Fruit fly (Drosophila melanogaster): ENCODE results near the gene Mgat2.

The Mgat2 gene

DNA sequence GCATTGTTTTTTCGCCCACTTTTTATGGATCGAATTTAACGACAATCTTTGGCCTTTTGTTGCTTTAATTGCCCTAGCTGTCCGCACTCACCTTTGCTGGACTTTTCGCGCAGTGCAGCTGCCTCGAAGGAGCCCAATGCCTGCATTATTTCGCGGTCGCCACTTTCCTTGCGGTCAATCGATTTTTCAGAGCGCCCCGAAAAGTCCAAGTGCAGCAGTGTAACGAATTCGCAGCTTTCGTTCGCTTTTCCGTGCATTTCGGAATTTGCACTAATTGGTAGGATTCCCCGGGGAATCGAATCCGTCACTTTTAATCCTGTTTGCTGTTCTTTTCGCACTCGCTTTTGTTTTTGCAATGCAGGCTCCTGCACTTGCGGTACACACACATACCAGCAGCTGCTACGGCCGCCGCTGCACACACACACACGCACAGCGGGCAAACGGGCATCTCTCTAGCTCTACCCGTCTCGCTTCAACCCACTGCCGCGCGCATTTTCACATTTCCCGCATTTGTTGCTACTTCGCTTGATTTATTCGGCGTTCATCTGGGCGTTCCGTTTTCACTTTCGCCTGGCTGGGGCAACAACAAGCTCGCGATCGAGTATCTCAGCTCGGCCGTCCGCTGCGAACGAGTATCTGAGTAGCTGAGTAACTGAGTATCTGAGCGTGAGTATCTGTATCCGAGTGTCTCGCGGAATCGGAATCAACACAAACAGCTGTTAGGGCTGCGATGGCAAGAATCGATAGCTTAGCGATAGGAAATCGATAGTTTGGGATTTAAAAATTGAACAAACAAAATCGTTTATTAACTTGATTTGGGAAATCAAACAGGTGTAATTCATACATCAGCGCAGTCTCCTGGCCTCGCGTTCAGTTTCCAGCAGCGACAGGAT is at the start of gene Mgat2 (continued):
- TF ChIP-seq fd3F (GFP tag; optimal IDR thresholded peaks at IDR 0.05) (no peak), CG4424 (GFP tag; optimal IDR thresholded peaks at IDR 0.05) (no peak), CG11695 (GFP tag; IDR thresholded peaks at IDR 0.05) (peak; percentile 30; the same call in 1 of the 3 replicates), Oli (tag; optimal IDR thresholded peaks at IDR 0.05) (no peak), Atf-2 (GFP tag; optimal IDR thresholded peaks at IDR 0.05) (no peak), CG14667 (GFP tag; IDR thresholded peaks at IDR 0.05) (no peak), nerfin-2 (GFP tag; IDR thresholded peaks at IDR 0.05; ENCODE audit: partially characterized antibody) (peak; percentile 72), CG18599 (GFP tag; optimal IDR thresholded peaks at IDR 0.05) (no peak), CG8089 (GFP tag; optimal IDR thresholded peaks at IDR 0.05) (no peak), Mes4 (GFP tag; optimal IDR thresholded peaks at IDR 0.05) (no peak), CG10565 (GFP tag; optimal IDR thresholded peaks at IDR 0.05) (no peak), dmrt11E (tag; optimal IDR thresholded peaks at IDR 0.05) (peak; percentile 2), nmo (GFP tag; optimal IDR thresholded peaks at IDR 0.05) (no peak), YL-1 (GFP tag; optimal IDR thresholded peaks at IDR 0.05) (peak; percentile 65), CG10209 (GFP tag; optimal IDR thresholded peaks at IDR 0.05) (no peak), CG12155 (GFP tag; optimal IDR thresholded peaks at IDR 0.05) (peak; percentile 92), pnt (GFP tag; optimal IDR thresholded peaks at IDR 0.05) (no peak), Myb (GFP tag; optimal IDR thresholded peaks at IDR 0.05) (no peak), CG8359 (GFP tag; optimal IDR thresholded peaks at IDR 0.05; ENCODE audit: borderline replicate concordance) (no peak), CG17186 (GFP tag; optimal IDR thresholded peaks at IDR 0.05) (peak; percentile 24), Bteb2 (GFP tag; optimal IDR thresholded peaks at IDR 0.05) (no peak), CG3726 (GFP tag; IDR thresholded peaks at IDR 0.05) (no peak), CG2712 (tag; optimal IDR thresholded peaks at IDR 0.05) (peak; percentile 61), run (tag; optimal IDR thresholded peaks at IDR 0.05) (no peak), sd (tag; optimal IDR thresholded peaks at IDR 0.05) (peak; percentile 82), chif (GFP tag; optimal IDR thresholded peaks at IDR 0.05) (peak in 1 of 2 experiments; percentile 7), CG16815 (GFP tag; optimal IDR thresholded peaks at IDR 0.05) (no peak), CG9437 (GFP tag; optimal IDR thresholded peaks at IDR 0.05) (no peak), NC2β (GFP tag; optimal IDR thresholded peaks at IDR 0.05) (peak; percentile 41), CG7786 (GFP tag; optimal IDR thresholded peaks at IDR 0.05) (no peak), CG12942 (GFP tag; optimal IDR thresholded peaks at IDR 0.05) (no peak), amos (GFP tag; IDR thresholded peaks at IDR 0.05; ENCODE audit: partially characterized antibody) (peak; percentile 85), CG42726 (GFP tag; IDR thresholded peaks at IDR 0.05; ENCODE audit: partially characterized antibody) (peak; percentile 22; the same call in 1 of the 2 replicates), sna (GFP tag; IDR thresholded peaks at IDR 0.05; ENCODE audit: partially characterized antibody) (peak; percentile 91), Hr78 (GFP tag; optimal IDR thresholded peaks at IDR 0.05) (no peak), CG3065 (GFP tag; optimal IDR thresholded peaks at IDR 0.05) (no peak), prd (optimal IDR thresholded peaks at IDR 0.05) (no peak), prd (GFP tag; IDR thresholded peaks at IDR 0.05) (no peak), CG3163 (GFP tag; optimal IDR thresholded peaks at IDR 0.05) (no peak), CG7357 (GFP tag; IDR thresholded peaks at IDR 0.05) (no peak), so (GFP tag; IDR thresholded peaks at IDR 0.05) (peak; percentile 34; the same call in 2 of the 3 replicates), ftz-f1 (GFP tag; optimal IDR thresholded peaks at IDR 0.05) (no peak), CG2129 (GFP tag; IDR thresholded peaks at IDR 0.05; ENCODE audit: partially characterized antibody) (peak; percentile 80), sens (GFP tag) (peak; percentile 65)

Measured in whole organism, embryonic.